Worm (Caenorhabditis elegans) whole organism, L1 larva: ENCODE measurements around the gene B0416.4.

Experiments
- C16A3.4 ChIP-seq: fragments of 150-350 bp; optimal IDR thresholded peaks from 2 replicates; lab custom pipeline; 2014; ENCODE audit warnings: missing biosample characterization, missing genetic modification characterization
- C34B4.2 ChIP-seq: sonication (generic microtip); optimal IDR thresholded peaks from 2 replicates; lab custom pipeline; 2017; ENCODE audit warnings: mild to moderate bottlenecking, missing genetic modification characterization, missing compliant biosample characterization
- F16B12.6 ChIP-seq: fragments of 150-350 bp; optimal IDR thresholded peaks from 2 replicates; lab custom pipeline; 2014; ENCODE audit warnings: missing biosample characterization, missing genetic modification characterization
- aly-2 ChIP-seq: fragments of 150-350 bp; optimal IDR thresholded peaks from 2 replicates; lab custom pipeline; 2014; ENCODE audit warnings: missing biosample characterization, missing genetic modification characterization
- ama-1 ChIP-seq: fragments of 150-350 bp; optimal IDR thresholded peaks from 2 replicates; lab custom pipeline; 2014
- ceh-82 ChIP-seq, 3 experiments: fragments of 150-350 bp in 1 of 3; sonication (generic microtip) in 2 of 3; optimal IDR thresholded peaks; 2 replicates each; lab custom pipeline; 2014 to 2017; ENCODE audit warnings: missing biosample characterization in 3 of 3, missing genetic modification characterization in 3 of 3
- ceh-90 ChIP-seq: sonication (generic microtip); optimal IDR thresholded peaks from 2 replicates; lab custom pipeline; 2016; ENCODE audit warnings: missing genetic modification characterization, missing compliant biosample characterization
- dpl-1 ChIP-seq, 3 experiments: fragments of 150-350 bp in 2 of 3; sonication (generic microtip) in 1 of 3; optimal IDR thresholded peaks; 2 replicates each; lab custom pipeline; 2014 to 2017; ENCODE audit warnings: missing biosample characterization in 3 of 3, missing genetic modification characterization in 3 of 3, missing genetic modification reagents in 3 of 3
- egl-13 ChIP-seq: sonication (generic microtip); optimal IDR thresholded peaks from 2 replicates; lab custom pipeline; 2016; ENCODE audit warnings: missing genotype, missing genetic modification reagents, missing genetic modification characterization, missing compliant biosample characterization
- egl-27 ChIP-seq, 2 experiments: fragments of 150-350 bp in 1 of 2; sonication (generic microtip); optimal IDR thresholded peaks; 3 replicates each; lab custom pipeline; 2017 to 2018; ENCODE audit warnings: missing biosample characterization in 2 of 2, missing genetic modification characterization in 2 of 2, missing genetic modification reagents in 2 of 2
- elt-3 ChIP-seq, 6 experiments: fragments of 150-350 bp in 1 of 6; sonication (generic microtip); optimal IDR thresholded peaks; 2 replicates each; lab custom pipeline; 2017 to 2018; ENCODE audit warnings: missing biosample characterization in 6 of 6, missing genetic modification characterization in 6 of 6, inconsistent platforms in 1 of 6
- fkh-10 ChIP-seq: sonication (generic microtip); optimal IDR thresholded peaks from 2 replicates; lab custom pipeline; 2017; ENCODE audit warnings: missing biosample characterization, missing genetic modification reagents, missing genetic modification characterization
- hlh-17 ChIP-seq: fragments of 200-800 bp; sonication (Bioruptor generic); optimal IDR thresholded peaks from 2 replicates; lab custom pipeline; 2018; ENCODE audit warnings: missing genetic modification characterization, mild to moderate bottlenecking, missing compliant biosample characterization, moderate library complexity, borderline replicate concordance
- hpl-2 ChIP-seq: fragments of 150-350 bp; optimal IDR thresholded peaks from 2 replicates; lab custom pipeline; 2014; ENCODE audit warnings: missing biosample characterization, missing genetic modification reagents, missing genetic modification characterization
- jun-1 ChIP-seq: fragments of 150-350 bp; optimal IDR thresholded peaks from 2 replicates; lab custom pipeline; 2014; ENCODE audit warnings: missing biosample characterization, missing genetic modification reagents, missing genetic modification characterization
- lin-15B ChIP-seq: fragments of 150-350 bp; sonication (generic microtip); optimal IDR thresholded peaks from 3 replicates; lab custom pipeline; 2014; ENCODE audit warnings: missing biosample characterization, missing genetic modification characterization
- lin-39 ChIP-seq: fragments of 150-350 bp; optimal IDR thresholded peaks from 2 replicates; lab custom pipeline; 2014; ENCODE audit warnings: missing biosample characterization, missing genetic modification reagents, missing genetic modification characterization
- mab-9 ChIP-seq: fragments of 200-800 bp; sonication (Bioruptor generic); IDR thresholded peaks from 2 replicates; pipeline ENCODE4 v1.3.6; 2022; ENCODE audit warnings: missing genetic modification reagents, missing genetic modification characterization, missing compliant biosample characterization
- mdl-1 ChIP-seq, 2 experiments: fragments of 150-350 bp; optimal IDR thresholded peaks; 2 replicates each; lab custom pipeline; 2014 to 2017; ENCODE audit warnings: missing biosample characterization in 2 of 2, missing genetic modification characterization in 2 of 2, inconsistent platforms in 1 of 2
- mef-2 ChIP-seq: fragments of 150-350 bp; optimal IDR thresholded peaks from 2 replicates; lab custom pipeline; 2014; ENCODE audit warnings: missing biosample characterization, missing genetic modification characterization
- mep-1 ChIP-seq: fragments of 150-350 bp; optimal IDR thresholded peaks from 2 replicates; lab custom pipeline; 2014; ENCODE audit warnings: missing biosample characterization, missing genetic modification characterization
- nhr-12 ChIP-seq: sonication (generic microtip); optimal IDR thresholded peaks from 2 replicates; lab custom pipeline; 2017; ENCODE audit warnings: missing biosample characterization, missing genetic modification characterization
- nhr-19 ChIP-seq: fragments of 200-800 bp; sonication (Bioruptor generic); conservative IDR thresholded peaks from 2 replicates; pipeline ENCODE4 v1.3.6; 2022; ENCODE audit warnings: missing genetic modification characterization, missing compliant biosample characterization
- nhr-20 ChIP-seq: sonication (generic microtip); optimal IDR thresholded peaks from 2 replicates; lab custom pipeline; 2016; ENCODE audit warnings: mild to moderate bottlenecking, missing genetic modification characterization, missing compliant biosample characterization
- nhr-71 ChIP-seq: sonication (generic microtip); optimal IDR thresholded peaks from 2 replicates; lab custom pipeline; 2016; ENCODE audit warnings: mild to moderate bottlenecking, missing genetic modification characterization, moderate library complexity, missing compliant biosample characterization
- nhr-84 ChIP-seq: sonication (generic microtip); optimal IDR thresholded peaks from 2 replicates; lab custom pipeline; 2017; ENCODE audit warnings: missing biosample characterization, missing genetic modification characterization
- pag-3 ChIP-seq: sonication (generic microtip); optimal IDR thresholded peaks from 2 replicates; lab custom pipeline; 2017; ENCODE audit warnings: missing genetic modification characterization, mild to moderate bottlenecking, missing compliant biosample characterization, antibody characterized with exemption, borderline replicate concordance; ENCODE audit not compliant: insufficient read depth
- pax-3 ChIP-seq: fragments of 200-800 bp; sonication (Bioruptor generic); optimal IDR thresholded peaks from 2 replicates; lab custom pipeline; 2018; ENCODE audit warnings: mild to moderate bottlenecking, missing genetic modification characterization, moderate library complexity, missing compliant biosample characterization
- skn-1 ChIP-seq: fragments of 150-350 bp; optimal IDR thresholded peaks from 2 replicates; lab custom pipeline; 2014; ENCODE audit warnings: missing biosample characterization, missing genetic modification characterization
- snpc-4 ChIP-seq: fragments of 150-350 bp; optimal IDR thresholded peaks from 2 replicates; lab custom pipeline; 2014; ENCODE audit warnings: missing biosample characterization, missing genetic modification characterization
- snu-23 ChIP-seq: sonication (generic microtip); optimal IDR thresholded peaks from 2 replicates; lab custom pipeline; 2016; ENCODE audit warnings: missing genetic modification characterization, missing compliant biosample characterization
- sup-37 ChIP-seq: fragments of 200-800 bp; sonication (Bioruptor generic); optimal IDR thresholded peaks from 2 replicates; lab custom pipeline; 2018; ENCODE audit warnings: mild to moderate bottlenecking, missing genetic modification characterization, missing compliant biosample characterization
- swsn-7 ChIP-seq: sonication (generic microtip); optimal IDR thresholded peaks from 2 replicates; lab custom pipeline; 2016; ENCODE audit warnings: missing genetic modification characterization, missing compliant biosample characterization
- tlp-1 ChIP-seq: fragments of 150-350 bp; optimal IDR thresholded peaks from 2 replicates; lab custom pipeline; 2014; ENCODE audit warnings: missing biosample characterization, missing genetic modification characterization
- unc-62 ChIP-seq: fragments of 150-350 bp; optimal IDR thresholded peaks from 2 replicates; lab custom pipeline; 2014; ENCODE audit warnings: missing biosample characterization, missing genetic modification reagents, missing genetic modification characterization
- unc-86 ChIP-seq: sonication (generic microtip); optimal IDR thresholded peaks from 2 replicates; lab custom pipeline; 2016; ENCODE audit warnings: missing genetic modification characterization, missing compliant biosample characterization
- vab-15 ChIP-seq: sonication (generic microtip); optimal IDR thresholded peaks from 2 replicates; lab custom pipeline; 2017; ENCODE audit warnings: missing genotype, mild to moderate bottlenecking, missing genetic modification characterization, missing compliant biosample characterization
- xbp-1 ChIP-seq: sonication (generic microtip); optimal IDR thresholded peaks from 2 replicates; lab custom pipeline; 2016; ENCODE audit warnings: missing genetic modification characterization, missing compliant biosample characterization
- zag-1 ChIP-seq: fragments of 150-350 bp; optimal IDR thresholded peaks from 2 replicates; lab custom pipeline; 2014; ENCODE audit warnings: missing biosample characterization, missing genetic modification characterization
- ztf-11 ChIP-seq, 2 experiments: sonication (generic microtip); optimal IDR thresholded peaks; 2 replicates each; lab custom pipeline; 2016 to 2017; ENCODE audit warnings: missing genetic modification characterization in 2 of 2, missing biosample characterization in 1 of 2, missing compliant biosample characterization in 1 of 2

Gene B0416.4

DNA sequence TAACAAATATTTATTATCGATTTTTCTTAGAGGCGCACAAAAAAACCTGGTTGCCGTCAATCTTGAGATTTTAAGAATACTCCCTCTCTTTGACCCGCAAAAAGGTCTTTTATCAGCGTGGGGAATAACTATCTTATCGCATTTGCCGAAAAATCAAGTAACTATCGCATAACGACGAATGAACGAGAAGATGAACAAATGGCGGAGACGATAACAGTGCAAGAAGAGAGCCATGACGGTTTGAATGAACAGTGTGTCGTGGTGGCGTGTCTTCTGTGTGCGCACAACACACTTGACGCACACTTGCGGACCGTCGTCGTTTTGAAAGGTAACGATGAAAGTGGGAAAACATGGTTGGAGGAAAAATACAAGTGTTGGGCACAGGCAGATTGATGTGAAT lies 6.9 kb upstream of the B0416.4 start (continued):
- no peak for TF ChIP-seq fkh-10 (GFP tag; lab: Kevin White, UChicago)
- peak in 2 of 3 experiments; percentile 0 to 6 for TF ChIP-seq dpl-1 (GFP tag; optimal IDR thresholded peaks at IDR 0.05; lab: Kevin White, UChicago)
- TF ChIP-seq jun-1 (tag; lab: Kevin White, UChicago) = peak; percentile 27
- TF ChIP-seq C16A3.4 (tag; lab: Kevin White, UChicago) = peak; percentile 20
- no peak for TF ChIP-seq nhr-12 (tag; lab: Kevin White, UChicago)
- no peak for TF ChIP-seq nhr-19 (GFP tag; lab: Robert Waterston, UW)
- TF ChIP-seq hpl-2 = no peak
- TF ChIP-seq nhr-71 (tag; lab: Kevin White, UChicago) = peak; percentile 39
- TF ChIP-seq ceh-90 (tag; lab: Kevin White, UChicago) = no peak
- peak in 1 of 3 experiments; percentile 39 for TF ChIP-seq ceh-82 (tag; optimal IDR thresholded peaks at IDR 0.05; lab: Kevin White, UChicago)
- peak; percentile 28 for TF ChIP-seq nhr-20
- TF ChIP-seq snu-23 (GFP tag; lab: Kevin White, UChicago) = peak; percentile 48
- no peak for TF ChIP-seq pag-3 (tag; lab: Kevin White, UChicago)
- TF ChIP-seq, all 84 proteins: peak for 16

ce11 chrX:9274574-9274973 lies 4.2 kb upstream of the B0416.4 start, which contains the start of gene B0416.10:
B0416.10 (minus strand) TSS chrX:9274674.
- TF ChIP-seq mef-2 (no peak), egl-27 (tag; optimal IDR thresholded peaks at IDR 0.05; lab: Kevin White, UChicago) (no peak), ceh-90 (tag; lab: Kevin White, UChicago) (no peak), F16B12.6 (tag; lab: Kevin White, UChicago) (no peak), C34B4.2 (tag; lab: Kevin White, UChicago) (no peak), hpl-2 (no peak), skn-1 (tag; lab: Kevin White, UChicago) (no peak), vab-15 (tag; lab: Kevin White, UChicago) (no peak), ztf-11 (tag; optimal IDR thresholded peaks at IDR 0.05; lab: Kevin White, UChicago) (no peak)
- TF ChIP-seq, all 84 proteins: peak for 0

- TF ChIP-seq mef-2 (no peak), nhr-84 (tag; lab: Kevin White, UChicago) (no peak), lin-15B (tag; lab: Kevin White, UChicago) (no peak), snpc-4 (tag; lab: Kevin White, UChicago) (no peak), elt-3 (tag; optimal IDR thresholded peaks at IDR 0.05; lab: Kevin White, UChicago) (no peak), xbp-1 (tag; lab: Kevin White, UChicago) (no peak), sup-37 (GFP tag; lab: Kevin White, UChicago) (no peak), jun-1 (tag; lab: Kevin White, UChicago) (no peak), mdl-1 (tag; optimal IDR thresholded peaks at IDR 0.05; lab: Kevin White, UChicago) (no peak)
Observed at ce11 chrX:9283026-9283425, 4.3 kb downstream of the B0416.4 start, which contains the start of gene B0416.11. B0416.11 (minus strand) TSS chrX:9283126.

DNA sequence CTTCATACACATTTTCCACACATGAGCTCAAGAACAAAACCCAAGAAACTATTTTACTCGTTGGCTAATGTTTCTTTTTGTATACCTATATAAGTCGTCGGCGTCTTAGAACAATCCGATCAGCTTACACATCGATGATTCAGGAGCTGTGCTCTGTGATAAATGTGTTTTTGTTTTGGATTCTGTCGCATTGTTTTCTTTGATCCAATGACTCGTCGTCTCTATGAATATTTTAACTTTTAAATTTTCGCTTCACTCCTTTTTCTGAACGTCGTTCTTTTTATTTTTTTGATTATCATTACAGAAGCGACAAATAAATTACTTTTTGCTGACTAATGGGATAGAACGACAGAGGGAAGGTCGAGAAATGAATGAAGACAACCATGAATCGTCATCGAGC lies 12.6 kb downstream of the B0416.4 start, which contains the start of gene B0416.3:
B0416.3 (plus strand) TSS at position 301 of the 400 bp plus-strand sequence.
- TF ChIP-seq unc-86 (tag; lab: Kevin White, UChicago) (no peak), dpl-1 (GFP tag; optimal IDR thresholded peaks at IDR 0.05; lab: Kevin White, UChicago) (no peak), unc-62 (no peak), tlp-1 (no peak), hlh-17 (GFP tag; lab: Kevin White, UChicago) (no peak), pax-3 (tag; lab: Kevin White, UChicago) (no peak), vab-15 (tag; lab: Kevin White, UChicago) (no peak), egl-13 (no peak), zag-1 (no peak), lin-39 (tag; lab: Kevin White, UChicago) (no peak), aly-2 (no peak), ama-1 (lab: Kevin White, UChicago) (no peak), jun-1 (tag; lab: Kevin White, UChicago) (no peak), mep-1 (no peak), mab-9 (GFP tag; lab: Robert Waterston, UW) (no peak), sup-37 (GFP tag; lab: Kevin White, UChicago) (no peak), swsn-7 (tag; lab: Kevin White, UChicago) (no peak)
